Fruit fly (Drosophila melanogaster): ENCODE measurements around the gene CG14712.

The CG14712 gene

dm6 chr3R:11649449-11649848, 20.9 kb downstream of the CG14712 start (continued):
- TF ChIP-seq exex (tag; optimal IDR thresholded peaks at IDR 0.05): peak; percentile 78
- TF ChIP-seq CG42726 (GFP tag; IDR thresholded peaks at IDR 0.05; ENCODE audit: partially characterized antibody): no peak
- TF ChIP-seq sug (tag; optimal IDR thresholded peaks at IDR 0.05): peak; percentile 96
- TF ChIP-seq HLH54F (GFP tag; optimal IDR thresholded peaks at IDR 0.05): peak; percentile 97
- peak; percentile 52 for TF ChIP-seq CG6254 (GFP tag; optimal IDR thresholded peaks at IDR 0.05)
- TF ChIP-seq croc (GFP tag; conservative IDR thresholded peaks at IDR 0.05): peak; percentile 82
- TF ChIP-seq lola (GFP tag; optimal IDR thresholded peaks at IDR 0.05): peak in 1 of 3 experiments; percentile 58
- peak; percentile 96 for TF ChIP-seq CG13424 (tag; optimal IDR thresholded peaks at IDR 0.05)
- peak; percentile 97 for TF ChIP-seq CG7839 (tag; optimal IDR thresholded peaks at IDR 0.05)
- peak; percentile 52 for TF ChIP-seq abd-A (tag; optimal IDR thresholded peaks at IDR 0.05)
- TF ChIP-seq pnt (GFP tag; optimal IDR thresholded peaks at IDR 0.05): peak; percentile 96
- peak; percentile 69 for TF ChIP-seq dmrt11E (tag; optimal IDR thresholded peaks at IDR 0.05)
- no peak for TF ChIP-seq zf30C (GFP tag; optimal IDR thresholded peaks at IDR 0.05)
- peak; percentile 96 for TF ChIP-seq repo (GFP tag; optimal IDR thresholded peaks at IDR 0.05)
- peak; percentile 63 for TF ChIP-seq ftz-f1 (GFP tag; optimal IDR thresholded peaks at IDR 0.05)
- TF ChIP-seq NC2α (GFP tag; optimal IDR thresholded peaks at IDR 0.05): peak; percentile 92
- TF ChIP-seq row (GFP tag; IDR thresholded peaks at IDR 0.05): peak; percentile 97
- TF ChIP-seq tin (GFP tag; optimal IDR thresholded peaks at IDR 0.05): peak; percentile 96
- peak; percentile 95 for TF ChIP-seq CG10147 (GFP tag; optimal IDR thresholded peaks at IDR 0.05)
- peak; percentile 89 for TF ChIP-seq Asciz (GFP tag; optimal IDR thresholded peaks at IDR 0.05)
- peak; percentile 83 for TF ChIP-seq CG4617 (GFP tag; optimal IDR thresholded peaks at IDR 0.05; ENCODE audit: borderline replicate concordance)
- TF ChIP-seq CG33557 (GFP tag; optimal IDR thresholded peaks at IDR 0.05): peak; percentile 58
- peak; percentile 93 for TF ChIP-seq CG34376 (GFP tag; optimal IDR thresholded peaks at IDR 0.05)
- TF ChIP-seq tx (GFP tag; optimal IDR thresholded peaks at IDR 0.05): peak; percentile 95
- peak; percentile 85 for TF ChIP-seq CG10274 (GFP tag; optimal IDR thresholded peaks at IDR 0.05)
- TF ChIP-seq CG8765 (GFP tag; IDR thresholded peaks at IDR 0.05): peak; percentile 85
- TF ChIP-seq emc (GFP tag; optimal IDR thresholded peaks at IDR 0.05): peak; percentile 94
- peak; percentile 92 for TF ChIP-seq shn (GFP tag; optimal IDR thresholded peaks at IDR 0.05)
- TF ChIP-seq trem (tag; optimal IDR thresholded peaks at IDR 0.05): peak; percentile 20
- peak; percentile 97 for TF ChIP-seq Rx (GFP tag; IDR thresholded peaks at IDR 0.05)
- no peak for TF ChIP-seq unc-4 (GFP tag; IDR thresholded peaks at IDR 0.05; ENCODE audit: partially characterized antibody)
- peak; percentile 78 for TF ChIP-seq CG10979 (tag; optimal IDR thresholded peaks at IDR 0.05)
- TF ChIP-seq CG12391 (tag; optimal IDR thresholded peaks at IDR 0.05): peak; percentile 94
- TF ChIP-seq Gsc (GFP tag; IDR thresholded peaks at IDR 0.05): peak; percentile 83
- peak; percentile 81 for TF ChIP-seq CG8281 (tag; optimal IDR thresholded peaks at IDR 0.05)
- TF ChIP-seq CG12299 (tag; optimal IDR thresholded peaks at IDR 0.05): peak; percentile 94
- TF ChIP-seq CG17568 (GFP tag; optimal IDR thresholded peaks at IDR 0.05): peak; percentile 93
- peak; percentile 80 for TF ChIP-seq Vsx1 (GFP tag; optimal IDR thresholded peaks at IDR 0.05)
- TF ChIP-seq eyg (GFP tag; optimal IDR thresholded peaks at IDR 0.05): peak; percentile 96
- peak; percentile 96 for TF ChIP-seq CG3281 (GFP tag; optimal IDR thresholded peaks at IDR 0.05)
- peak; percentile 98 for TF ChIP-seq CG9817 (tag; optimal IDR thresholded peaks at IDR 0.05)
- TF ChIP-seq Ptx1 (GFP tag; IDR thresholded peaks at IDR 0.05): peak; percentile 97
- TF ChIP-seq maf-S (GFP tag; optimal IDR thresholded peaks at IDR 0.05): peak; percentile 97
- peak; percentile 96 for TF ChIP-seq CG5245 (GFP tag; optimal IDR thresholded peaks at IDR 0.05)
- TF ChIP-seq CG1832 (GFP tag; optimal IDR thresholded peaks at IDR 0.05): no peak
- peak; percentile 90 for TF ChIP-seq CG11560 (tag; IDR thresholded peaks at IDR 0.05)
- peak; percentile 93 for TF ChIP-seq tap (tag; optimal IDR thresholded peaks at IDR 0.05)
- peak; percentile 92 for TF ChIP-seq CG8089 (GFP tag; optimal IDR thresholded peaks at IDR 0.05)
- peak; percentile 98 for TF ChIP-seq CG16779 (GFP tag; IDR thresholded peaks at IDR 0.05)
- peak; percentile 99 for TF ChIP-seq mam (GFP tag; optimal IDR thresholded peaks at IDR 0.05)

All from whole organism, embryonic.